Fruit fly (Drosophila melanogaster) whole organism, embryonic: Measurements from ENCODE around the gene Spn28Dc.

Experiments used
- Adf1 ChIP-seq: fragments of 200-800 bp; sonication (Bioruptor generic); IDR thresholded peaks from 2 replicates; pipeline ENCODE4 v1.3.6; 2022; ENCODE audit warnings: missing biosample characterization, missing genetic modification characterization
- Bteb2 ChIP-seq: fragments of 200-800 bp; sonication (Bioruptor generic); optimal IDR thresholded peaks from 2 replicates; lab custom pipeline; 2016; ENCODE audit warnings: missing biosample characterization, missing genetic modification characterization
- CG10267 ChIP-seq: fragments of 200-800 bp; sonication (Bioruptor generic); optimal IDR thresholded peaks from 2 replicates; lab custom pipeline; 2018; ENCODE audit warnings: missing biosample characterization, mild to moderate bottlenecking, missing genetic modification characterization, moderate library complexity
- CG12299 ChIP-seq: fragments of 200-800 bp; sonication (Bioruptor generic); optimal IDR thresholded peaks from 2 replicates; lab custom pipeline; 2018; ENCODE audit warnings: missing biosample characterization, mild to moderate bottlenecking, missing genetic modification characterization
- CG12659 ChIP-seq: fragments of 200-800 bp; sonication (Bioruptor generic); optimal IDR thresholded peaks from 3 replicates; lab custom pipeline; 2017; ENCODE audit warnings: mild to moderate bottlenecking, missing biosample characterization, missing genetic modification reagents, missing genetic modification characterization
- CG14667 ChIP-seq: fragments of 200-800 bp; sonication (Bioruptor generic); IDR thresholded peaks from 2 replicates; pipeline ENCODE4 v1.3.6; 2022; ENCODE audit warnings: missing biosample characterization, missing genetic modification characterization
- CG15514 ChIP-seq: fragments of 200-800 bp; sonication (Bioruptor generic); optimal IDR thresholded peaks from 3 replicates; lab custom pipeline; 2017; ENCODE audit warnings: missing biosample characterization, missing genetic modification characterization, mild to moderate bottlenecking, moderate library complexity, missing genetic modification reagents
- CG1603 ChIP-seq: fragments of 200-800 bp; sonication (Bioruptor generic); optimal IDR thresholded peaks from 2 replicates; lab custom pipeline; 2019; ENCODE audit warnings: missing biosample characterization, mild to moderate bottlenecking, missing genetic modification characterization, moderate library complexity
- CG16779 ChIP-seq: fragments of 200-800 bp; sonication (Bioruptor generic); IDR thresholded peaks from 2 replicates; pipeline ENCODE4 v1.3.6; 2022; ENCODE audit warnings: missing biosample characterization, missing genetic modification characterization
- CG17328 ChIP-seq: fragments of 200-800 bp; sonication (Bioruptor generic); IDR thresholded peaks from 2 replicates; pipeline ENCODE4 v1.3.6; 2022; ENCODE audit warnings: missing biosample characterization, missing genetic modification characterization
- CG17829 ChIP-seq: fragments of 200-800 bp; optimal IDR thresholded peaks from 2 replicates; lab custom pipeline; 2019; ENCODE audit warnings: missing biosample characterization, mild to moderate bottlenecking, missing genetic modification characterization, moderate library complexity
- CG2116 ChIP-seq: fragments of 200-800 bp; sonication (Bioruptor generic); optimal IDR thresholded peaks from 3 replicates; lab custom pipeline; 2018; ENCODE audit warnings: missing biosample characterization, mild to moderate bottlenecking, missing genetic modification characterization
- CG2712 ChIP-seq: fragments of 200-800 bp; optimal IDR thresholded peaks from 3 replicates; lab custom pipeline; 2019; ENCODE audit warnings: missing biosample characterization, mild to moderate bottlenecking, missing genetic modification characterization, moderate library complexity
- CG3163 ChIP-seq: fragments of 200-800 bp; sonication (Bioruptor generic); optimal IDR thresholded peaks from 3 replicates; lab custom pipeline; 2016; ENCODE audit warnings: missing biosample characterization, missing genetic modification characterization
- CG3407 ChIP-seq: fragments of 200-800 bp; sonication (Bioruptor generic); optimal IDR thresholded peaks from 2 replicates; lab custom pipeline; 2018; ENCODE audit warnings: missing biosample characterization, mild to moderate bottlenecking, missing genetic modification characterization
- CG3847 ChIP-seq: fragments of 200-800 bp; sonication (Bioruptor generic); IDR thresholded peaks from 2 replicates; pipeline ENCODE4 v1.3.6; 2022; ENCODE audit warnings: missing biosample characterization, missing genetic modification characterization
- CG6791 ChIP-seq: fragments of 200-800 bp; sonication (Bioruptor generic); IDR thresholded peaks from 3 replicates; pipeline ENCODE4 v1.3.6; 2022; ENCODE audit warnings: missing biosample characterization, missing genetic modification characterization; ENCODE audit not compliant: partially characterized antibody
- CG8359 ChIP-seq: fragments of 200-800 bp; sonication (Bioruptor generic); optimal IDR thresholded peaks from 2 replicates; lab custom pipeline; 2017; ENCODE audit warnings: missing biosample characterization, mild to moderate bottlenecking, missing genetic modification characterization, borderline replicate concordance
- CHES-1-like ChIP-seq: fragments of 200-800 bp; sonication (Bioruptor generic); optimal IDR thresholded peaks from 2 replicates; lab custom pipeline; 2016; ENCODE audit warnings: missing biosample characterization, missing genetic modification characterization
- CTCF ChIP-seq: fragments of 200-800 bp; sonication (Bioruptor generic); optimal IDR thresholded peaks from 2 replicates; lab custom pipeline; 2017; ENCODE audit warnings: missing biosample characterization, mild to moderate bottlenecking, missing genetic modification characterization, moderate library complexity
- Deaf1 ChIP-seq: fragments of 200-800 bp; optimal IDR thresholded peaks from 3 replicates; lab custom pipeline; 2019; ENCODE audit warnings: missing biosample characterization, mild to moderate bottlenecking, missing genetic modification characterization, moderate library complexity
- Dip3 ChIP-seq: fragments of 200-800 bp; sonication (Bioruptor generic); optimal IDR thresholded peaks from 3 replicates; lab custom pipeline; 2016; ENCODE audit warnings: missing biosample characterization, missing genetic modification characterization
- ERR ChIP-seq: fragments of 200-800 bp; sonication (Bioruptor generic); optimal IDR thresholded peaks from 2 replicates; lab custom pipeline; 2016; ENCODE audit warnings: missing biosample characterization, missing genetic modification characterization
- Hey ChIP-seq: fragments of 200-800 bp; sonication (Bioruptor generic); optimal IDR thresholded peaks from 3 replicates; lab custom pipeline; 2018; ENCODE audit warnings: missing biosample characterization, mild to moderate bottlenecking, missing genetic modification characterization
- Med ChIP-seq: fragments of 200-800 bp; sonication (Bioruptor generic); peaks from one replicate; lab custom pipeline; 2016; ENCODE audit warnings: missing biosample characterization, missing genetic modification characterization, mild to moderate bottlenecking, inconsistent platforms, moderate library complexity
- Myb ChIP-seq: fragments of 200-800 bp; sonication (Bioruptor generic); optimal IDR thresholded peaks from 2 replicates; lab custom pipeline; 2016; ENCODE audit warnings: missing biosample characterization, missing genetic modification characterization
- Nf-YC ChIP-seq: fragments of 200-800 bp; optimal IDR thresholded peaks from 3 replicates; lab custom pipeline; 2019; ENCODE audit warnings: missing biosample characterization, mild to moderate bottlenecking, missing genetic modification characterization, moderate library complexity
- NfI ChIP-seq: fragments of 200-800 bp; sonication (Bioruptor generic); optimal IDR thresholded peaks from 3 replicates; lab custom pipeline; 2018; ENCODE audit warnings: missing biosample characterization, mild to moderate bottlenecking, missing genetic modification characterization, moderate library complexity
- Opbp ChIP-seq: fragments of 200-800 bp; sonication (Bioruptor generic); IDR thresholded peaks from 3 replicates; pipeline ENCODE4 v1.3.6; 2022; ENCODE audit warnings: missing biosample characterization, missing genetic modification characterization; ENCODE audit not compliant: partially characterized antibody
- Scr ChIP-seq: fragments of 200-800 bp; sonication (Bioruptor generic); IDR thresholded peaks from 2 replicates; pipeline ENCODE4 v1.3.6; 2022; ENCODE audit warnings: missing biosample characterization, missing genetic modification characterization; ENCODE audit not compliant: partially characterized antibody
- ato ChIP-seq: fragments of 200-800 bp; sonication (Bioruptor generic); IDR thresholded peaks from 2 replicates; pipeline ENCODE4 v1.3.6; 2022; ENCODE audit warnings: missing biosample characterization, missing genetic modification characterization; ENCODE audit not compliant: partially characterized antibody
- bbx ChIP-seq: fragments of 200-800 bp; sonication (Bioruptor generic); IDR thresholded peaks from 2 replicates; pipeline ENCODE4 v1.3.6; 2022; ENCODE audit warnings: missing biosample characterization, missing genetic modification characterization; ENCODE audit not compliant: partially characterized antibody
- caup ChIP-seq: fragments of 200-800 bp; sonication (Bioruptor generic); optimal IDR thresholded peaks from 3 replicates; lab custom pipeline; 2017; ENCODE audit warnings: missing biosample characterization, mild to moderate bottlenecking, missing genetic modification characterization, moderate library complexity; ENCODE audit not compliant: severe bottlenecking
- cg ChIP-seq: fragments of 200-800 bp; sonication (Bioruptor generic); optimal IDR thresholded peaks from 3 replicates; lab custom pipeline; 2019; ENCODE audit warnings: missing biosample characterization, mild to moderate bottlenecking, missing genetic modification characterization, moderate library complexity
- chinmo ChIP-seq: fragments of 200-800 bp; sonication (Bioruptor generic); IDR thresholded peaks from 4 replicates; pipeline ENCODE4 v1.3.6; 2022; ENCODE audit warnings: missing biosample characterization, missing genetic modification characterization; ENCODE audit not compliant: partially characterized antibody
- eve ChIP-seq, 2 experiments: fragments of >200 bp; optimal IDR thresholded peaks; 2 replicates each; lab custom pipeline; 2017; ENCODE audit warnings: missing biosample characterization in 2 of 2, missing genetic modification characterization in 2 of 2
- exex ChIP-seq: fragments of 200-800 bp; sonication (Bioruptor generic); optimal IDR thresholded peaks from 4 replicates; lab custom pipeline; 2018; ENCODE audit warnings: missing biosample characterization, mild to moderate bottlenecking, missing genetic modification characterization, moderate library complexity
- gce ChIP-seq: fragments of 200-800 bp; sonication (Bioruptor generic); IDR thresholded peaks from 3 replicates; pipeline ENCODE4 v1.3.6; 2022; ENCODE audit warnings: missing biosample characterization, missing genetic modification characterization
- grau ChIP-seq: fragments of 200-800 bp; optimal IDR thresholded peaks from 3 replicates; lab custom pipeline; 2019; ENCODE audit warnings: missing biosample characterization, mild to moderate bottlenecking, missing genetic modification characterization, moderate library complexity
- grn ChIP-seq: fragments of 200-800 bp; sonication (Bioruptor generic); optimal IDR thresholded peaks from 3 replicates; lab custom pipeline; 2017; ENCODE audit warnings: missing biosample characterization, missing genetic modification characterization
- gsb ChIP-seq: fragments of 200-800 bp; sonication (Bioruptor generic); IDR thresholded peaks from 2 replicates; pipeline ENCODE4 v1.3.6; 2022; ENCODE audit warnings: missing biosample characterization, missing genetic modification characterization
- knrl ChIP-seq: fragments of 200-800 bp; sonication (Bioruptor generic); IDR thresholded peaks from 3 replicates; pipeline ENCODE4 v1.3.6; 2022; ENCODE audit warnings: missing biosample characterization, missing genetic modification characterization; ENCODE audit not compliant: partially characterized antibody
- mirr ChIP-seq: fragments of 200-800 bp; sonication (Bioruptor generic); optimal IDR thresholded peaks from 3 replicates; lab custom pipeline; 2018; ENCODE audit warnings: missing biosample characterization, mild to moderate bottlenecking, missing genetic modification characterization
- rib ChIP-seq: fragments of 200-800 bp; sonication (Bioruptor generic); IDR thresholded peaks from 2 replicates; pipeline ENCODE4 v1.3.6; 2022; ENCODE audit warnings: missing biosample characterization, missing genetic modification characterization
- ro ChIP-seq: fragments of 200-800 bp; sonication (Bioruptor generic); IDR thresholded peaks from 2 replicates; pipeline ENCODE4 v1.3.6; 2022; ENCODE audit warnings: missing biosample characterization, missing genetic modification characterization
- trem ChIP-seq: fragments of 200-800 bp; optimal IDR thresholded peaks from 3 replicates; lab custom pipeline; 2019; ENCODE audit warnings: missing biosample characterization, mild to moderate bottlenecking, missing genetic modification characterization, moderate library complexity
- trh ChIP-seq: fragments of 200-800 bp; sonication (Bioruptor generic); optimal IDR thresholded peaks from 2 replicates; lab custom pipeline; 2016; ENCODE audit warnings: missing biosample characterization, missing genetic modification characterization
- vvl ChIP-seq: fragments of 200-800 bp; sonication (Bioruptor generic); IDR thresholded peaks from 2 replicates; pipeline ENCODE4 v1.3.6; 2022; ENCODE audit warnings: missing biosample characterization, missing genetic modification characterization

Spn28Dc gene

dm6 chr2L:7984059-7984800 is 22.8 kb downstream of the Spn28Dc start, which contains the start of gene Snoo (continued):
- TF ChIP-seq CG6791 (GFP tag; lab: Robert Waterston, UW): peak; percentile 59; the same call in 1 of the 3 replicates
- peak; percentile 38; the same call in 1 of the 2 replicates for TF ChIP-seq ato
- peak; percentile 7; the same call in 1 of the 2 replicates for TF ChIP-seq CG16779 (GFP tag; lab: Robert Waterston, UW)
- TF ChIP-seq CG12659 (GFP tag; lab: Kevin White, UChicago): peak; percentile 44
- peak; percentile 72 for TF ChIP-seq CG15514
- TF ChIP-seq CHES-1-like (GFP tag; lab: Kevin White, UChicago): no peak
- TF ChIP-seq Med (GFP tag; lab: Kevin White, UChicago): peak; percentile 85
- TF ChIP-seq trem (tag; lab: Kevin White, UChicago): peak; percentile 43
- TF ChIP-seq chinmo (GFP tag; lab: Robert Waterston, UW): peak; percentile 87; the same call in 2 of the 4 replicates
- TF ChIP-seq vvl (GFP tag; lab: Robert Waterston, UW): peak; percentile 75; the same call in 1 of the 2 replicates
- TF ChIP-seq caup (GFP tag; lab: Kevin White, UChicago): peak; percentile 28
- peak; percentile 63 for TF ChIP-seq CG3847 (GFP tag; lab: Robert Waterston, UW)
- peak; percentile 33; the same call in 1 of the 2 replicates for TF ChIP-seq Adf1 (GFP tag; lab: Robert Waterston, UW)
- TF ChIP-seq CG8359 (GFP tag; lab: Kevin White, UChicago): no peak
- peak; percentile 8 for TF ChIP-seq Hey (tag; lab: Kevin White, UChicago)
- peak; percentile 12; the same call in 1 of the 2 replicates for TF ChIP-seq CG17328 (GFP tag; lab: Robert Waterston, UW)
- TF ChIP-seq Deaf1 (tag; lab: Kevin White, UChicago): peak; percentile 66
- peak; percentile 18 for TF ChIP-seq grau (tag; lab: Kevin White, UChicago)
- peak; percentile 46; the same call in 1 of the 2 replicates for TF ChIP-seq bbx (GFP tag; lab: Robert Waterston, UW)
- peak; percentile 58; the same call in 2 of the 3 replicates for TF ChIP-seq Opbp (GFP tag; lab: Robert Waterston, UW)
- 0 out of 3 replicates have a peak, but pooled peaks have one; percentile 7 for TF ChIP-seq knrl (GFP tag; lab: Robert Waterston, UW)
- TF ChIP-seq CG10267 (tag; lab: Kevin White, UChicago): peak; percentile 12
- peak; percentile 13 for TF ChIP-seq Nf-YC (tag; lab: Kevin White, UChicago)
- peak; percentile 20 for TF ChIP-seq NfI
- peak; percentile 27 for TF ChIP-seq ERR (GFP tag; lab: Kevin White, UChicago)
- TF ChIP-seq Dip3 (GFP tag; lab: Kevin White, UChicago): no peak
- TF ChIP-seq CG1603 (tag; lab: Kevin White, UChicago): peak; percentile 50
- TF ChIP-seq grn (GFP tag; lab: Kevin White, UChicago): peak; percentile 82
- peak; percentile 87 for TF ChIP-seq exex
- TF ChIP-seq gce (GFP tag; lab: Robert Waterston, UW): peak; percentile 12; the same call in 1 of the 3 replicates
- TF ChIP-seq CG3163: peak; percentile 100
- TF ChIP-seq CG2116 (GFP tag; lab: Kevin White, UChicago): peak; percentile 35
- TF ChIP-seq CG17829 (tag; lab: Kevin White, UChicago): peak; percentile 24
- peak; percentile 7 for TF ChIP-seq CG2712
- no peak for TF ChIP-seq CG3407 (GFP tag; lab: Kevin White, UChicago)
- peak in 1 of 2 experiments; percentile 43 for TF ChIP-seq eve (GFP tag; optimal IDR thresholded peaks at IDR 0.05; lab: Kevin White, UChicago)
- TF ChIP-seq cg (GFP tag; lab: Kevin White, UChicago): peak; percentile 38
- no peak for TF ChIP-seq CG14667 (GFP tag; lab: Robert Waterston, UW)
- no peak for TF ChIP-seq Bteb2 (GFP tag; lab: Kevin White, UChicago)
- TF ChIP-seq CTCF (GFP tag; lab: Kevin White, UChicago): peak; percentile 64
- peak; percentile 16; the same call in 1 of the 2 replicates for TF ChIP-seq Scr
- no peak for TF ChIP-seq ro (GFP tag; lab: Robert Waterston, UW)
- peak; percentile 45 for TF ChIP-seq mirr (GFP tag; lab: Kevin White, UChicago)
- TF ChIP-seq gsb (GFP tag; lab: Robert Waterston, UW): no peak
- peak; percentile 62; the same call in 1 of the 2 replicates for TF ChIP-seq rib (GFP tag; lab: Robert Waterston, UW)
- no peak for TF ChIP-seq trh
- peak; percentile 94 for TF ChIP-seq Myb
- TF ChIP-seq CG12299 (tag; lab: Kevin White, UChicago): peak; percentile 4
